Worm (Caenorhabditis elegans) whole organism, L1 larva: Measurements from ENCODE around the gene C36B7.1.

Experiments
- Y116A8C.19 ChIP-seq: sonication (generic microtip); optimal IDR thresholded peaks from 2 replicates; lab custom pipeline; 2016; ENCODE audit warnings: missing compliant biosample characterization, missing genetic modification characterization, borderline replicate concordance
- aha-1 ChIP-seq: fragments of 150-350 bp; optimal IDR thresholded peaks from 2 replicates; lab custom pipeline; 2014; ENCODE audit warnings: missing biosample characterization, missing genetic modification characterization
- aly-2 ChIP-seq: fragments of 150-350 bp; optimal IDR thresholded peaks from 2 replicates; lab custom pipeline; 2014; ENCODE audit warnings: missing biosample characterization, missing genetic modification characterization
- blmp-1 ChIP-seq: fragments of 150-350 bp; optimal IDR thresholded peaks from 2 replicates; lab custom pipeline; 2014; ENCODE audit warnings: missing biosample characterization, missing genetic modification characterization
- ceh-8 ChIP-seq: fragments of 200-800 bp; sonication (Bioruptor generic); optimal IDR thresholded peaks from 2 replicates; lab custom pipeline; 2018; ENCODE audit warnings: mild to moderate bottlenecking, missing genetic modification characterization, moderate library complexity, missing compliant biosample characterization
- ceh-82 ChIP-seq, 3 experiments: fragments of 150-350 bp in 1 of 3; sonication (generic microtip) in 2 of 3; optimal IDR thresholded peaks; 2 replicates each; lab custom pipeline; 2014 to 2017; ENCODE audit warnings: missing biosample characterization in 3 of 3, missing genetic modification characterization in 3 of 3
- dsc-1 ChIP-seq: sonication (generic microtip); optimal IDR thresholded peaks from 2 replicates; lab custom pipeline; 2016; ENCODE audit warnings: mild to moderate bottlenecking, missing genetic modification characterization, missing compliant biosample characterization
- efl-1 ChIP-seq, 4 experiments: fragments of 150-350 bp; optimal IDR thresholded peaks in 3 of 4; peaks in 1 of 4; 1 replicate in 1 of 4; 2 replicates in 3 of 4; lab custom pipeline; 2014; ENCODE audit warnings: missing biosample characterization in 2 of 4, missing genetic modification characterization in 2 of 4, missing genetic modification reagents in 2 of 4
- efl-3 ChIP-seq: fragments of 200-800 bp; sonication (Bioruptor generic); optimal IDR thresholded peaks from 2 replicates; lab custom pipeline; 2018; ENCODE audit warnings: mild to moderate bottlenecking, missing genetic modification characterization, missing compliant biosample characterization
- egl-13 ChIP-seq: sonication (generic microtip); optimal IDR thresholded peaks from 2 replicates; lab custom pipeline; 2016; ENCODE audit warnings: missing genotype, missing genetic modification reagents, missing genetic modification characterization, missing compliant biosample characterization
- egl-27 ChIP-seq, 2 experiments: fragments of 150-350 bp in 1 of 2; sonication (generic microtip); optimal IDR thresholded peaks; 3 replicates each; lab custom pipeline; 2017 to 2018; ENCODE audit warnings: missing biosample characterization in 2 of 2, missing genetic modification characterization in 2 of 2, missing genetic modification reagents in 2 of 2
- elt-2 ChIP-seq: sonication (generic microtip); optimal IDR thresholded peaks from 2 replicates; lab custom pipeline; 2016; ENCODE audit warnings: missing genetic modification characterization, mild to moderate bottlenecking, inconsistent platforms, missing compliant biosample characterization, missing genetic modification reagents
- elt-3 ChIP-seq, 6 experiments: fragments of 150-350 bp in 1 of 6; sonication (generic microtip); optimal IDR thresholded peaks; 2 replicates each; lab custom pipeline; 2017 to 2018; ENCODE audit warnings: missing biosample characterization in 6 of 6, missing genetic modification characterization in 6 of 6, inconsistent platforms in 1 of 6
- ets-5 ChIP-seq: fragments of 200-800 bp; sonication (Bioruptor generic); IDR thresholded peaks from 2 replicates; pipeline ENCODE4 v1.3.6; 2022; ENCODE audit warnings: missing genetic modification characterization, missing compliant biosample characterization
- fkh-8 ChIP-seq: sonication (generic microtip); optimal IDR thresholded peaks from 2 replicates; lab custom pipeline; 2016; ENCODE audit warnings: mild to moderate bottlenecking, missing genetic modification characterization, missing compliant biosample characterization
- grh-1 ChIP-seq: fragments of 200-800 bp; sonication (Bioruptor generic); IDR thresholded peaks from 2 replicates; pipeline ENCODE4 v1.3.6; 2022; ENCODE audit warnings: missing genetic modification reagents, missing genetic modification characterization, missing compliant biosample characterization
- irx-1 ChIP-seq: sonication (generic microtip); optimal IDR thresholded peaks from 2 replicates; lab custom pipeline; 2016; ENCODE audit warnings: missing genetic modification characterization, missing compliant biosample characterization
- lin-13 ChIP-seq: fragments of 150-350 bp; optimal IDR thresholded peaks from 2 replicates; lab custom pipeline; 2014; ENCODE audit warnings: missing biosample characterization, missing genetic modification reagents, missing genetic modification characterization
- lin-14 ChIP-seq: fragments of 200-800 bp; sonication (Bioruptor generic); optimal IDR thresholded peaks from 2 replicates; lab custom pipeline; 2018; ENCODE audit warnings: mild to moderate bottlenecking, missing genetic modification characterization, moderate library complexity, missing compliant biosample characterization
- lin-15B ChIP-seq: fragments of 150-350 bp; sonication (generic microtip); optimal IDR thresholded peaks from 3 replicates; lab custom pipeline; 2014; ENCODE audit warnings: missing biosample characterization, missing genetic modification characterization
- lin-35 ChIP-seq, 2 experiments: fragments of 150-350 bp; optimal IDR thresholded peaks; 2 replicates each; lab custom pipeline; 2014; ENCODE audit warnings: missing biosample characterization in 2 of 2, missing genetic modification characterization in 2 of 2, missing genetic modification reagents in 2 of 2
- lin-39 ChIP-seq: fragments of 150-350 bp; optimal IDR thresholded peaks from 2 replicates; lab custom pipeline; 2014; ENCODE audit warnings: missing biosample characterization, missing genetic modification reagents, missing genetic modification characterization
- mab-9 ChIP-seq: fragments of 200-800 bp; sonication (Bioruptor generic); IDR thresholded peaks from 2 replicates; pipeline ENCODE4 v1.3.6; 2022; ENCODE audit warnings: missing genetic modification reagents, missing genetic modification characterization, missing compliant biosample characterization
- mdl-1 ChIP-seq, 2 experiments: fragments of 150-350 bp; optimal IDR thresholded peaks; 2 replicates each; lab custom pipeline; 2014 to 2017; ENCODE audit warnings: missing biosample characterization in 2 of 2, missing genetic modification characterization in 2 of 2, inconsistent platforms in 1 of 2
- mep-1 ChIP-seq: fragments of 150-350 bp; optimal IDR thresholded peaks from 2 replicates; lab custom pipeline; 2014; ENCODE audit warnings: missing biosample characterization, missing genetic modification characterization
- nhr-12 ChIP-seq: sonication (generic microtip); optimal IDR thresholded peaks from 2 replicates; lab custom pipeline; 2017; ENCODE audit warnings: missing biosample characterization, missing genetic modification characterization
- nhr-19 ChIP-seq: fragments of 200-800 bp; sonication (Bioruptor generic); conservative IDR thresholded peaks from 2 replicates; pipeline ENCODE4 v1.3.6; 2022; ENCODE audit warnings: missing genetic modification characterization, missing compliant biosample characterization
- nhr-28 ChIP-seq: fragments of 150-350 bp; optimal IDR thresholded peaks from 2 replicates; lab custom pipeline; 2014; ENCODE audit warnings: missing biosample characterization, missing genetic modification characterization
- nhr-71 ChIP-seq: sonication (generic microtip); optimal IDR thresholded peaks from 2 replicates; lab custom pipeline; 2016; ENCODE audit warnings: mild to moderate bottlenecking, missing genetic modification characterization, moderate library complexity, missing compliant biosample characterization
- nhr-84 ChIP-seq: sonication (generic microtip); optimal IDR thresholded peaks from 2 replicates; lab custom pipeline; 2017; ENCODE audit warnings: missing biosample characterization, missing genetic modification characterization
- nhr-90 ChIP-seq: sonication (generic microtip); optimal IDR thresholded peaks from 2 replicates; lab custom pipeline; 2016; ENCODE audit warnings: mild to moderate bottlenecking, missing genetic modification characterization, missing compliant biosample characterization; ENCODE audit not compliant: poor library complexity
- pax-3 ChIP-seq: fragments of 200-800 bp; sonication (Bioruptor generic); optimal IDR thresholded peaks from 2 replicates; lab custom pipeline; 2018; ENCODE audit warnings: mild to moderate bottlenecking, missing genetic modification characterization, moderate library complexity, missing compliant biosample characterization
- pqm-1 ChIP-seq: sonication (generic microtip); optimal IDR thresholded peaks from 3 replicates; lab custom pipeline; 2017; ENCODE audit warnings: missing biosample characterization, missing genetic modification characterization
- rnt-1 ChIP-seq: sonication (generic microtip); optimal IDR thresholded peaks from 2 replicates; lab custom pipeline; 2016; ENCODE audit warnings: mild to moderate bottlenecking, missing genetic modification characterization, moderate library complexity, missing compliant biosample characterization
- snu-23 ChIP-seq: sonication (generic microtip); optimal IDR thresholded peaks from 2 replicates; lab custom pipeline; 2016; ENCODE audit warnings: missing genetic modification characterization, missing compliant biosample characterization
- sptf-1 ChIP-seq: fragments of 150-350 bp; optimal IDR thresholded peaks from 2 replicates; lab custom pipeline; 2014; ENCODE audit warnings: missing biosample characterization, missing genetic modification characterization
- tbx-2 ChIP-seq: sonication (generic microtip); optimal IDR thresholded peaks from 2 replicates; lab custom pipeline; 2016; ENCODE audit warnings: missing genetic modification characterization, missing compliant biosample characterization
- tlp-1 ChIP-seq: fragments of 150-350 bp; optimal IDR thresholded peaks from 2 replicates; lab custom pipeline; 2014; ENCODE audit warnings: missing biosample characterization, missing genetic modification characterization
- unc-130 ChIP-seq: fragments of 150-350 bp; optimal IDR thresholded peaks from 2 replicates; lab custom pipeline; 2017; ENCODE audit warnings: missing biosample characterization, missing genetic modification characterization, inconsistent platforms
- ztf-11 ChIP-seq, 2 experiments: sonication (generic microtip); optimal IDR thresholded peaks; 2 replicates each; lab custom pipeline; 2016 to 2017; ENCODE audit warnings: missing genetic modification characterization in 2 of 2, missing biosample characterization in 1 of 2, missing compliant biosample characterization in 1 of 2

Gene C36B7.1

ce11 chrX:7131206-7131605, 18.5 kb downstream of the C36B7.1 start:
- TF ChIP-seq mab-9 (GFP tag; lab: Robert Waterston, UW): no peak
- no peak for TF ChIP-seq ets-5 (GFP tag; lab: Robert Waterston, UW)
- no peak for TF ChIP-seq elt-2
- TF ChIP-seq irx-1: no peak
- TF ChIP-seq mep-1 (tag; lab: Kevin White, UChicago): no peak
- no peak for TF ChIP-seq elt-3 (tag; optimal IDR thresholded peaks at IDR 0.05; lab: Kevin White, UChicago)
- TF ChIP-seq lin-35 (GFP tag; optimal IDR thresholded peaks at IDR 0.05; lab: Kevin White, UChicago): no peak
- TF ChIP-seq snu-23 (GFP tag; lab: Kevin White, UChicago): no peak
- no peak for TF ChIP-seq ztf-11 (tag; optimal IDR thresholded peaks at IDR 0.05; lab: Kevin White, UChicago)
- no peak for TF ChIP-seq ceh-82 (tag; optimal IDR thresholded peaks at IDR 0.05; lab: Kevin White, UChicago)
- no peak for TF ChIP-seq lin-14 (GFP tag; lab: Kevin White, UChicago)
- TF ChIP-seq nhr-19: no peak

ce11 chrX:7139614-7140013, 26.9 kb downstream of the C36B7.1 start, which contains the start of gene clec-86:
clec-86 (plus strand) TSS chrX:7139875.
- no peak for TF ChIP-seq grh-1 (GFP tag; lab: Robert Waterston, UW)
- peak; percentile 16 for TF ChIP-seq nhr-90 (tag; lab: Kevin White, UChicago)
- no peak for TF ChIP-seq blmp-1
- no peak for TF ChIP-seq ceh-8 (GFP tag; lab: Kevin White, UChicago)
- TF ChIP-seq efl-3: no peak
- TF ChIP-seq ztf-11 (tag; optimal IDR thresholded peaks at IDR 0.05; lab: Kevin White, UChicago): no peak
- no peak for TF ChIP-seq nhr-12 (tag; lab: Kevin White, UChicago)
- TF ChIP-seq fkh-8 (tag; lab: Kevin White, UChicago): no peak
- peak; percentile 89 for TF ChIP-seq elt-2
- no peak for TF ChIP-seq lin-13 (GFP tag; lab: Kevin White, UChicago)
- no peak for TF ChIP-seq tbx-2 (tag; lab: Kevin White, UChicago)
- no peak for TF ChIP-seq lin-15B
- peak; percentile 31 for TF ChIP-seq nhr-71 (tag; lab: Kevin White, UChicago)
- TF ChIP-seq sptf-1 (tag; lab: Kevin White, UChicago): no peak
- no peak for TF ChIP-seq aly-2 (tag; lab: Kevin White, UChicago)
- TF ChIP-seq lin-39 (tag; lab: Kevin White, UChicago): no peak
- TF ChIP-seq efl-1 (optimal IDR thresholded peaks at IDR 0.05; lab: Kevin White, UChicago): no peak
- TF ChIP-seq efl-1 (GFP tag; optimal IDR thresholded peaks at IDR 0.05 in 1 of 2; lab: Kevin White, UChicago): no peak
- TF ChIP-seq egl-13 (tag; lab: Kevin White, UChicago): no peak
- no peak for TF ChIP-seq tlp-1
- no peak for TF ChIP-seq nhr-28
- TF ChIP-seq rnt-1: no peak
- TF ChIP-seq pax-3 (tag; lab: Kevin White, UChicago): no peak
- TF ChIP-seq egl-27 (tag; optimal IDR thresholded peaks at IDR 0.05; lab: Kevin White, UChicago): no peak
- no peak for TF ChIP-seq nhr-84 (tag; lab: Kevin White, UChicago)
- no peak for TF ChIP-seq lin-14 (GFP tag; lab: Kevin White, UChicago)
- TF ChIP-seq Y116A8C.19 (tag; lab: Kevin White, UChicago): no peak
- TF ChIP-seq dsc-1 (tag; lab: Kevin White, UChicago): peak; percentile 42
- TF ChIP-seq aha-1 (tag; lab: Kevin White, UChicago): no peak
- no peak for TF ChIP-seq unc-130 (tag; lab: Kevin White, UChicago)
- no peak for TF ChIP-seq mdl-1 (tag; optimal IDR thresholded peaks at IDR 0.05; lab: Kevin White, UChicago)
- no peak for TF ChIP-seq pqm-1
